Fruit fly (Drosophila melanogaster) whole organism, pupa: ENCODE data around the gene chm.

Source experiments
- CG4496 ChIP-seq: fragments of 200-800 bp; sonication (Bioruptor generic); IDR thresholded peaks from 3 replicates; pipeline ENCODE4 v1.3.6; 2022; ENCODE audit warnings: missing biosample characterization, missing genetic modification characterization
- fd96Ca ChIP-seq: fragments of 200-800 bp; sonication (Bioruptor generic); IDR thresholded peaks from 3 replicates; pipeline ENCODE4 v1.3.6; 2022; ENCODE audit warnings: missing biosample characterization, missing genetic modification characterization

- no peak for TF ChIP-seq CG4496
- no peak for TF ChIP-seq fd96Ca
These were observed 23.3 kb downstream of the chm start for dm6 chr2L:7435475-7435874.
